Fruit fly (Drosophila melanogaster): ENCODE results near the gene LManII.

Gene LManII

DNA sequence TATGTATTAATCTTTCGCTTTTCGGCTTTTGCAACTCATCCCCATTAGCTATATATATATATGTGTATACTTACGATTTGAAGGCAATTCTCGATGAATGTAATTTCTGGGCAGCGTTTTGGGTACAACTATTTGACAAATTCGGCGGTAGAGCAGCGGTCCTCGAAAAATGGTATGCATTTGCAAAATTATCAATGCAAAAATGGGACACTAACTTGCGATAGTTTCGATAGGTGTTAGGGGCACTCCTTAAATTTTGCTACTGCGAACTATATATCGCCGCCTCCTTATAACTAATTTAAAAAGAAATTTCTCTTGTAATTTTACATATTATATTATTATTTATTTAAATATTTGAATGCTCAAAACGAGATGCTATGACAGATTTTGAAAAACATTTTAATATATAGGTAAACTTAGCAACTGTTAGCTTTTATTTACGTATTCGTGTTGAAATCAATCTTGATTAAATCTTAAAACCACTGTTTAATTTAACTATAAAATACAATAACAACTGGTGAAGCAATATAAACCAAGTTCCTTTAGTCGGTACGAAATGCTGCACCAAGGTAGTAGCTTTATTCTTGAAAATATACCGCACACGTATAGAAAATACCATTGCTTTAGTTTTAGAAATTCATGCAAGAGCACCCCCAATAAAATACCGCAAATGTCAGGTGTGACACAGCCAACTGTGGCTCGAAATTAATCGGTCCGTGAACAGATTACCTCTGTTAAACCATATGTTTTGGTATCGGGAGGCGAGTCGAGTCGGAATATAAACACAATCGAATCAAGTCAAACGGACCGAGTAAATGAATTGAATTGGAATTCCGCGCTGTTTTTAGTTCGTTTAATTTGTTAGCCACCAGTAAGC, 44.0 kb upstream of the LManII start, which contains the start of the genes CG5355 and Klp31E (continued):
- no peak for TF ChIP-seq CG13894 (tag; optimal IDR thresholded peaks at IDR 0.05)
- TF ChIP-seq stwl (tag; optimal IDR thresholded peaks at IDR 0.05): peak; percentile 3
- 0 out of 3 replicates have a peak, but pooled peaks have one; percentile 42 for TF ChIP-seq CG11456 (GFP tag; IDR thresholded peaks at IDR 0.05)
- TF ChIP-seq CG18262 (tag; optimal IDR thresholded peaks at IDR 0.05): peak; percentile 86
- no peak for TF ChIP-seq CG10321 (GFP tag; IDR thresholded peaks at IDR 0.05)
- TF ChIP-seq CG12071 (GFP tag; optimal IDR thresholded peaks at IDR 0.05): no peak
- peak; percentile 71 for TF ChIP-seq CG6689 (GFP tag; IDR thresholded peaks at IDR 0.05)
- TF ChIP-seq zfh1 (GFP tag; IDR thresholded peaks at IDR 0.05): peak; percentile 57; the same call in 2 of the 3 replicates
- TF ChIP-seq so (GFP tag; IDR thresholded peaks at IDR 0.05): peak; percentile 70; the same call in 1 of the 3 replicates
- TF ChIP-seq maf-S (GFP tag; optimal IDR thresholded peaks at IDR 0.05): peak; percentile 56
- peak; percentile 43 for TF ChIP-seq CG4820 (GFP tag; optimal IDR thresholded peaks at IDR 0.05)
- no peak for TF ChIP-seq CG14441 (GFP tag; IDR thresholded peaks at IDR 0.05)
- TF ChIP-seq CG10543 (GFP tag; optimal IDR thresholded peaks at IDR 0.05): peak; percentile 72
- peak; percentile 65 for TF ChIP-seq Dref (GFP tag; IDR thresholded peaks at IDR 0.05)
- TF ChIP-seq CG9797 (GFP tag; optimal IDR thresholded peaks at IDR 0.05): peak; percentile 34
- peak; percentile 65 for TF ChIP-seq Hsf (GFP tag; optimal IDR thresholded peaks at IDR 0.05)
- TF ChIP-seq CG33213 (GFP tag; optimal IDR thresholded peaks at IDR 0.05): peak; percentile 52
- TF ChIP-seq CG5245 (GFP tag; optimal IDR thresholded peaks at IDR 0.05): no peak
- TF ChIP-seq CG10209 (GFP tag; optimal IDR thresholded peaks at IDR 0.05): peak; percentile 71
- peak; percentile 81 for TF ChIP-seq CG13424 (tag; optimal IDR thresholded peaks at IDR 0.05)
- TF ChIP-seq CG13123 (GFP tag; optimal IDR thresholded peaks at IDR 0.05): peak; percentile 2
- TF ChIP-seq az2 (GFP tag; optimal IDR thresholded peaks at IDR 0.05): peak; percentile 69
- peak; percentile 65 for TF ChIP-seq HLH4C (GFP tag; IDR thresholded peaks at IDR 0.05; ENCODE audit: partially characterized antibody)
- peak; percentile 71; the same call in 2 of the 3 replicates for TF ChIP-seq Opbp (GFP tag; IDR thresholded peaks at IDR 0.05; ENCODE audit: partially characterized antibody)
- no peak for TF ChIP-seq hkb (optimal IDR thresholded peaks at IDR 0.05)
- TF ChIP-seq hkb (GFP tag; IDR thresholded peaks at IDR 0.05): 0 out of 2 replicates have a peak, but pooled peaks have one; percentile 24
- TF ChIP-seq jumu (GFP tag; optimal IDR thresholded peaks at IDR 0.05): peak; percentile 57
- TF ChIP-seq gcm (GFP tag; optimal IDR thresholded peaks at IDR 0.05): peak; percentile 45
- peak; percentile 41 for TF ChIP-seq YL-1 (GFP tag; optimal IDR thresholded peaks at IDR 0.05)
- TF ChIP-seq CG13624 (GFP tag; optimal IDR thresholded peaks at IDR 0.05): peak; percentile 52
- TF ChIP-seq Sox102F (GFP tag; optimal IDR thresholded peaks at IDR 0.05): no peak
- TF ChIP-seq fru (optimal IDR thresholded peaks at IDR 0.05): no peak
- 0 out of 2 replicates have a peak, but pooled peaks have one; percentile 25 for TF ChIP-seq CG32767 (GFP tag; IDR thresholded peaks at IDR 0.05)
- TF ChIP-seq sens-2 (GFP tag; IDR thresholded peaks at IDR 0.05): no peak
- peak; percentile 43 for TF ChIP-seq CG7786 (GFP tag; optimal IDR thresholded peaks at IDR 0.05)
- peak; percentile 79 for TF ChIP-seq grau (tag; optimal IDR thresholded peaks at IDR 0.05)
- TF ChIP-seq CG31388 (GFP tag; optimal IDR thresholded peaks at IDR 0.05): peak; percentile 28
- no peak for TF ChIP-seq dmrt99B (tag; optimal IDR thresholded peaks at IDR 0.05)
- TF ChIP-seq CG43689 (GFP tag; IDR thresholded peaks at IDR 0.05): no peak
- no peak for TF ChIP-seq peb (GFP tag; IDR thresholded peaks at IDR 0.05)
- peak; percentile 71 for TF ChIP-seq CG34224 (GFP tag; IDR thresholded peaks at IDR 0.05; ENCODE audit: partially characterized antibody)
- TF ChIP-seq Dad (GFP tag; optimal IDR thresholded peaks at IDR 0.05): peak; percentile 32
- peak; percentile 78 for TF ChIP-seq CG1603 (tag; optimal IDR thresholded peaks at IDR 0.05)
- TF ChIP-seq knrl (GFP tag; IDR thresholded peaks at IDR 0.05; ENCODE audit: partially characterized antibody): peak; percentile 67; the same call in 2 of the 3 replicates
- TF ChIP-seq CG34376 (GFP tag; optimal IDR thresholded peaks at IDR 0.05): no peak
- peak; percentile 88 for TF ChIP-seq row (GFP tag; IDR thresholded peaks at IDR 0.05)
- TF ChIP-seq Dfd (GFP tag; optimal IDR thresholded peaks at IDR 0.05): no peak
- TF ChIP-seq CG7963 (GFP tag; IDR thresholded peaks at IDR 0.05; ENCODE audit: partially characterized antibody): peak; percentile 49; the same call in 1 of the 3 replicates
- peak; percentile 41 for TF ChIP-seq chn (GFP tag; optimal IDR thresholded peaks at IDR 0.05)

Measured in whole organism, embryonic.